Fruit fly (Drosophila melanogaster) whole organism, embryonic: ENCODE data around the gene CG12012.

Experiments
- Blimp-1 ChIP-seq: fragments of 200-800 bp; sonication (Bioruptor generic); optimal IDR thresholded peaks from 3 replicates; lab custom pipeline; 2018; ENCODE audit warnings: missing biosample characterization, missing genetic modification characterization, mild to moderate bottlenecking, moderate library complexity, missing genetic modification reagents
- CG10979 ChIP-seq: fragments of 200-800 bp; sonication (Bioruptor generic); optimal IDR thresholded peaks from 2 replicates; lab custom pipeline; 2018; ENCODE audit warnings: missing biosample characterization, mild to moderate bottlenecking, missing genetic modification characterization, moderate library complexity
- CG12236 ChIP-seq: fragments of 200-800 bp; sonication (Bioruptor generic); optimal IDR thresholded peaks from 2 replicates; lab custom pipeline; 2016; ENCODE audit warnings: missing biosample characterization, missing genetic modification characterization
- CG12942 ChIP-seq: fragments of 200-800 bp; sonication (Bioruptor generic); optimal IDR thresholded peaks from 3 replicates; lab custom pipeline; 2016; ENCODE audit warnings: missing biosample characterization, missing genetic modification characterization
- CG14710 ChIP-seq: fragments of 200-800 bp; sonication (Bioruptor generic); optimal IDR thresholded peaks from 3 replicates; lab custom pipeline; 2019; ENCODE audit warnings: missing biosample characterization, mild to moderate bottlenecking, missing genetic modification characterization, moderate library complexity
- CG15269 ChIP-seq: fragments of 200-800 bp; sonication (Bioruptor generic); optimal IDR thresholded peaks from 2 replicates; lab custom pipeline; 2018; ENCODE audit warnings: missing biosample characterization, mild to moderate bottlenecking, missing genetic modification characterization, moderate library complexity
- CG15696 ChIP-seq: fragments of 200-800 bp; sonication (Bioruptor generic); optimal IDR thresholded peaks from 2 replicates; lab custom pipeline; 2019; ENCODE audit warnings: missing biosample characterization, mild to moderate bottlenecking, missing genetic modification characterization, moderate library complexity
- CG1647 ChIP-seq: fragments of 200-800 bp; sonication (Bioruptor generic); optimal IDR thresholded peaks from 3 replicates; lab custom pipeline; 2016; ENCODE audit warnings: missing biosample characterization, missing genetic modification characterization
- CG16863 ChIP-seq: fragments of 200-800 bp; sonication (Bioruptor generic); optimal IDR thresholded peaks from 3 replicates; lab custom pipeline; 2016; ENCODE audit warnings: missing biosample characterization, missing genetic modification characterization
- CG31365 ChIP-seq: fragments of 200-800 bp; sonication (Bioruptor generic); optimal IDR thresholded peaks from 2 replicates; lab custom pipeline; 2018; ENCODE audit warnings: missing biosample characterization, mild to moderate bottlenecking, missing genetic modification characterization
- CG32767 ChIP-seq: fragments of 200-800 bp; sonication (Bioruptor generic); IDR thresholded peaks from 2 replicates; pipeline ENCODE4 v1.3.6; 2022; ENCODE audit warnings: missing biosample characterization, missing genetic modification characterization
- CG3726 ChIP-seq: fragments of 200-800 bp; sonication (Bioruptor generic); IDR thresholded peaks from 3 replicates; pipeline ENCODE4, ENCODE4 v1.3.6; 2022; ENCODE audit warnings: missing biosample characterization, missing genetic modification characterization
- CG42726 ChIP-seq: fragments of 200-800 bp; sonication (Bioruptor generic); IDR thresholded peaks from 2 replicates; pipeline ENCODE4 v1.3.6; 2022; ENCODE audit warnings: missing biosample characterization, missing genetic modification characterization; ENCODE audit not compliant: partially characterized antibody
- CG4820 ChIP-seq: fragments of 200-800 bp; sonication (Bioruptor generic); optimal IDR thresholded peaks from 3 replicates; lab custom pipeline; 2016; ENCODE audit warnings: missing biosample characterization, missing genetic modification characterization
- CG6791 ChIP-seq: fragments of 200-800 bp; sonication (Bioruptor generic); IDR thresholded peaks from 3 replicates; pipeline ENCODE4 v1.3.6; 2022; ENCODE audit warnings: missing biosample characterization, missing genetic modification characterization; ENCODE audit not compliant: partially characterized antibody
- CG8281 ChIP-seq: fragments of 200-800 bp; sonication (Bioruptor generic); optimal IDR thresholded peaks from 2 replicates; lab custom pipeline; 2018; ENCODE audit warnings: missing biosample characterization, mild to moderate bottlenecking, missing genetic modification characterization, moderate library complexity
- Doc2 ChIP-seq: fragments of 200-800 bp; sonication (Bioruptor generic); IDR thresholded peaks from 2 replicates; pipeline ENCODE4 v1.3.6; 2022; ENCODE audit warnings: missing biosample characterization, missing genetic modification characterization
- Ets97D ChIP-seq: fragments of 200-800 bp; sonication (Bioruptor generic); optimal IDR thresholded peaks from 3 replicates; lab custom pipeline; 2016; ENCODE audit warnings: missing biosample characterization, missing genetic modification characterization
- H15 ChIP-seq: fragments of 200-800 bp; sonication (Bioruptor generic); IDR thresholded peaks from 3 replicates; pipeline ENCODE4 v1.3.6; 2022; ENCODE audit warnings: missing biosample characterization, missing genetic modification characterization
- Hsf ChIP-seq: fragments of 200-800 bp; sonication (Bioruptor generic); optimal IDR thresholded peaks from 3 replicates; lab custom pipeline; 2016; ENCODE audit warnings: missing biosample characterization, missing genetic modification characterization
- MTF-1 ChIP-seq: fragments of 200-800 bp; sonication (Bioruptor generic); optimal IDR thresholded peaks from 2 replicates; lab custom pipeline; 2018; ENCODE audit warnings: missing biosample characterization, mild to moderate bottlenecking, missing genetic modification characterization, borderline replicate concordance
- Mrtf ChIP-seq: fragments of 200-800 bp; sonication (Bioruptor generic); IDR thresholded peaks from 3 replicates; pipeline ENCODE4 v1.3.6; 2022; ENCODE audit warnings: missing biosample characterization, missing genetic modification characterization
- Opbp ChIP-seq: fragments of 200-800 bp; sonication (Bioruptor generic); IDR thresholded peaks from 3 replicates; pipeline ENCODE4 v1.3.6; 2022; ENCODE audit warnings: missing biosample characterization, missing genetic modification characterization; ENCODE audit not compliant: partially characterized antibody
- Optix ChIP-seq: fragments of 200-800 bp; sonication (Bioruptor generic); IDR thresholded peaks from 3 replicates; pipeline ENCODE4 v1.3.6; 2022; ENCODE audit warnings: missing biosample characterization, missing genetic modification characterization
- Stat92E ChIP-seq, 3 experiments: fragments of >200 bp in 2 of 3; fragments of 200-800 bp in 1 of 3; sonication (Bioruptor generic) in 1 of 3; optimal IDR thresholded peaks; 2 replicates each; lab custom pipeline; 2017 to 2019; ENCODE audit warnings: missing biosample characterization in 3 of 3, missing genetic modification characterization in 3 of 3, mild to moderate bottlenecking in 1 of 3, moderate library complexity in 1 of 3
- ac ChIP-seq: fragments of 200-800 bp; sonication (Bioruptor generic); optimal IDR thresholded peaks from 3 replicates; lab custom pipeline; 2017; ENCODE audit warnings: missing biosample characterization, mild to moderate bottlenecking, missing genetic modification characterization
- az2 ChIP-seq: fragments of 200-800 bp; sonication (Bioruptor generic); optimal IDR thresholded peaks from 3 replicates; lab custom pipeline; 2016; ENCODE audit warnings: missing biosample characterization, missing genetic modification characterization
- btn ChIP-seq: fragments of 200-800 bp; sonication (Bioruptor generic); optimal IDR thresholded peaks from 2 replicates; lab custom pipeline; 2016; ENCODE audit warnings: missing biosample characterization, missing genetic modification characterization
- cato ChIP-seq: fragments of 200-800 bp; sonication (Bioruptor generic); optimal IDR thresholded peaks from 2 replicates; lab custom pipeline; 2016; ENCODE audit warnings: missing biosample characterization, missing genetic modification characterization, borderline replicate concordance
- da ChIP-seq: fragments of 200-800 bp; sonication (Bioruptor generic); optimal IDR thresholded peaks from 2 replicates; lab custom pipeline; 2016; ENCODE audit warnings: missing biosample characterization, missing genetic modification characterization
- dimm ChIP-seq: fragments of 200-800 bp; sonication (Bioruptor generic); IDR thresholded peaks from 2 replicates; pipeline ENCODE4 v1.3.6; 2022; ENCODE audit warnings: missing biosample characterization, missing genetic modification characterization
- esg ChIP-seq: fragments of 200-800 bp; sonication (Bioruptor generic); conservative IDR thresholded peaks from 2 replicates; pipeline ENCODE4 v1.3.6; 2022; ENCODE audit warnings: missing biosample characterization, missing genetic modification characterization
- ewg ChIP-seq: fragments of 200-800 bp; sonication (Bioruptor generic); optimal IDR thresholded peaks from 3 replicates; lab custom pipeline; 2017; ENCODE audit warnings: mild to moderate bottlenecking, missing biosample characterization, missing genetic modification reagents, missing genetic modification characterization
- eyg ChIP-seq: fragments of 200-800 bp; sonication (Bioruptor generic); optimal IDR thresholded peaks from 3 replicates; lab custom pipeline; 2016; ENCODE audit warnings: missing biosample characterization, missing genetic modification characterization
- fd102C ChIP-seq: fragments of 200-800 bp; sonication (Bioruptor generic); optimal IDR thresholded peaks from 2 replicates; lab custom pipeline; 2018; ENCODE audit warnings: missing biosample characterization, mild to moderate bottlenecking, missing genetic modification characterization, moderate library complexity
- lab ChIP-seq: fragments of 200-800 bp; sonication (Bioruptor generic); optimal IDR thresholded peaks from 3 replicates; lab custom pipeline; 2017; ENCODE audit warnings: missing biosample characterization, missing genetic modification characterization, mild to moderate bottlenecking, moderate library complexity, missing genetic modification reagents
- mam ChIP-seq: fragments of 200-800 bp; sonication (Bioruptor generic); optimal IDR thresholded peaks from 3 replicates; lab custom pipeline; 2016; ENCODE audit warnings: missing biosample characterization, missing genetic modification characterization
- mirr ChIP-seq: fragments of 200-800 bp; sonication (Bioruptor generic); optimal IDR thresholded peaks from 3 replicates; lab custom pipeline; 2018; ENCODE audit warnings: missing biosample characterization, mild to moderate bottlenecking, missing genetic modification characterization
- nerfin-2 ChIP-seq: fragments of 200-800 bp; sonication (Bioruptor generic); IDR thresholded peaks from 2 replicates; pipeline ENCODE4 v1.3.6; 2022; ENCODE audit warnings: missing biosample characterization, missing genetic modification characterization; ENCODE audit not compliant: partially characterized antibody
- org-1 ChIP-seq: fragments of 200-800 bp; sonication (Bioruptor generic); optimal IDR thresholded peaks from 2 replicates; lab custom pipeline; 2017; ENCODE audit warnings: missing biosample characterization, missing genetic modification characterization
- peb ChIP-seq: fragments of 200-800 bp; sonication (Bioruptor generic); IDR thresholded peaks from 2 replicates; pipeline ENCODE4 v1.3.6; 2022; ENCODE audit warnings: missing biosample characterization, missing genetic modification characterization
- slbo ChIP-seq: fragments of 200-800 bp; sonication (Bioruptor generic); IDR thresholded peaks from 2 replicates; pipeline ENCODE4 v1.3.6; 2022; ENCODE audit warnings: missing biosample characterization, missing genetic modification characterization
- tio ChIP-seq: fragments of 200-800 bp; sonication (Bioruptor generic); optimal IDR thresholded peaks from 2 replicates; lab custom pipeline; 2017; ENCODE audit warnings: missing biosample characterization, missing genetic modification characterization, inconsistent platforms
- tx ChIP-seq: fragments of 200-800 bp; sonication (Bioruptor generic); optimal IDR thresholded peaks from 2 replicates; lab custom pipeline; 2016; ENCODE audit warnings: missing biosample characterization, missing genetic modification characterization
- unc-4 ChIP-seq: fragments of 200-800 bp; sonication (Bioruptor generic); IDR thresholded peaks from 2 replicates; pipeline ENCODE4 v1.3.6; 2022; ENCODE audit warnings: missing biosample characterization, missing genetic modification characterization; ENCODE audit not compliant: partially characterized antibody
- unpg ChIP-seq: fragments of 200-800 bp; sonication (Bioruptor generic); optimal IDR thresholded peaks from 3 replicates; lab custom pipeline; 2018; ENCODE audit warnings: missing biosample characterization, mild to moderate bottlenecking, missing genetic modification characterization, moderate library complexity
- wor ChIP-seq: fragments of 200-800 bp; sonication (Bioruptor generic); IDR thresholded peaks from 2 replicates; pipeline ENCODE4 v1.3.6; 2022; ENCODE audit warnings: missing biosample characterization, missing genetic modification characterization
- z ChIP-seq: fragments of 200-800 bp; sonication (Bioruptor generic); IDR thresholded peaks from 3 replicates; pipeline ENCODE4 v1.3.6; 2022; ENCODE audit warnings: missing biosample characterization, missing genetic modification characterization
- zen ChIP-seq: fragments of 200-800 bp; sonication (Bioruptor generic); optimal IDR thresholded peaks from 3 replicates; lab custom pipeline; 2018; ENCODE audit warnings: missing biosample characterization, mild to moderate bottlenecking, missing genetic modification characterization, moderate library complexity

Gene CG12012

dm6 chr3L:3336368-3337164 lies 40.0 kb upstream of the CG12012 start, which contains the start of the genes Drsl6 and kst (continued):
- TF ChIP-seq peb (GFP tag; lab: Robert Waterston, UW) = no peak
- TF ChIP-seq Hsf (GFP tag; lab: Kevin White, UChicago) = no peak
- no peak for TF ChIP-seq dimm (GFP tag; lab: Robert Waterston, UW)
- no peak for TF ChIP-seq CG15696 (tag; lab: Kevin White, UChicago)
- TF ChIP-seq ewg (GFP tag; lab: Kevin White, UChicago) = no peak
- TF ChIP-seq cato = no peak
- no peak for TF ChIP-seq nerfin-2 (GFP tag; lab: Robert Waterston, UW)
- TF ChIP-seq mam (GFP tag; lab: Kevin White, UChicago) = no peak
- TF ChIP-seq CG12236 (GFP tag; lab: Kevin White, UChicago) = no peak
- TF ChIP-seq lab (GFP tag; lab: Kevin White, UChicago) = no peak
- TF ChIP-seq esg (GFP tag; lab: Robert Waterston, UW) = no peak
- no peak for TF ChIP-seq CG1647 (GFP tag; lab: Kevin White, UChicago)
- peak; percentile 56 for TF ChIP-seq zen (tag; lab: Kevin White, UChicago)
- TF ChIP-seq wor = no peak
- TF ChIP-seq mirr (GFP tag; lab: Kevin White, UChicago) = peak; percentile 12
- TF ChIP-seq MTF-1 (GFP tag; lab: Kevin White, UChicago) = peak; percentile 13
- peak; percentile 70 for TF ChIP-seq Opbp (GFP tag; lab: Robert Waterston, UW)
- peak; percentile 50 for TF ChIP-seq unc-4 (GFP tag; lab: Robert Waterston, UW)
- peak; percentile 23 for TF ChIP-seq CG14710 (tag; lab: Kevin White, UChicago)
- TF ChIP-seq slbo (GFP tag; lab: Robert Waterston, UW) = no peak
- no peak for TF ChIP-seq CG31365 (tag; lab: Kevin White, UChicago)
- no peak for TF ChIP-seq da (GFP tag; lab: Kevin White, UChicago)
- no peak for TF ChIP-seq btn (GFP tag; lab: Kevin White, UChicago)
- no peak for TF ChIP-seq ac (GFP tag; lab: Kevin White, UChicago)
- TF ChIP-seq CG10979 (tag; lab: Kevin White, UChicago) = no peak
- TF ChIP-seq CG6791 (GFP tag; lab: Robert Waterston, UW) = peak; percentile 62
- no peak for TF ChIP-seq Stat92E (GFP tag; optimal IDR thresholded peaks at IDR 0.05; lab: Kevin White, UChicago)
- no peak for TF ChIP-seq az2 (GFP tag; lab: Kevin White, UChicago)
- no peak for TF ChIP-seq Mrtf (GFP tag; lab: Robert Waterston, UW)
- TF ChIP-seq eyg (GFP tag; lab: Kevin White, UChicago) = no peak
- TF ChIP-seq CG32767 (GFP tag; lab: Robert Waterston, UW) = no peak
- no peak for TF ChIP-seq Doc2
- no peak for TF ChIP-seq CG12942
- TF ChIP-seq fd102C = no peak
- TF ChIP-seq unpg (GFP tag; lab: Kevin White, UChicago) = no peak
- no peak for TF ChIP-seq CG15269 (tag; lab: Kevin White, UChicago)
- peak; percentile 41 for TF ChIP-seq Ets97D (GFP tag; lab: Kevin White, UChicago)
- TF ChIP-seq tio (GFP tag; lab: Kevin White, UChicago) = no peak
- peak; percentile 67; the same call in 1 of the 2 replicates for TF ChIP-seq CG42726 (GFP tag; lab: Robert Waterston, UW)
- TF ChIP-seq CG16863 = peak; percentile 17
- TF ChIP-seq H15 (GFP tag; lab: Robert Waterston, UW) = no peak
- no peak for TF ChIP-seq CG4820 (GFP tag; lab: Kevin White, UChicago)
- no peak for TF ChIP-seq Blimp-1 (GFP tag; lab: Kevin White, UChicago)
- no peak for TF ChIP-seq tx (GFP tag; lab: Kevin White, UChicago)
- no peak for TF ChIP-seq org-1 (GFP tag; lab: Kevin White, UChicago)
- no peak for TF ChIP-seq z (GFP tag; lab: Robert Waterston, UW)
- no peak for TF ChIP-seq CG8281 (tag; lab: Kevin White, UChicago)
- no peak for TF ChIP-seq Optix
- no peak for TF ChIP-seq CG3726 (GFP tag; lab: Robert Waterston, UW)
